Worm (Caenorhabditis elegans) whole organism, L4 larva: ENCODE data around the gene T10G3.3.

ENCODE experiments used
- D1046.2 ChIP-seq: fragments of 200-800 bp; sonication (Bioruptor generic); IDR thresholded peaks from 2 replicates; pipeline ENCODE4 v1.3.6; 2022; ENCODE audit warnings: missing genetic modification characterization, missing compliant biosample characterization
- Y105C5A.15 ChIP-seq: fragments of 200-800 bp; sonication (Bioruptor generic); IDR thresholded peaks from 2 replicates; pipeline ENCODE4 v1.3.6; 2022; ENCODE audit warnings: missing genetic modification characterization, missing compliant biosample characterization
- Y5F2A.4 ChIP-seq: fragments of 200-800 bp; sonication (Bioruptor generic); optimal IDR thresholded peaks from 2 replicates; lab custom pipeline; 2018; ENCODE audit warnings: mild to moderate bottlenecking, missing genetic modification characterization, missing compliant biosample characterization
- Y75B8A.6 ChIP-seq: fragments of 200-800 bp; sonication (Bioruptor generic); IDR thresholded peaks from 2 replicates; pipeline ENCODE4 v1.3.6; 2022; ENCODE audit warnings: missing genetic modification reagents, missing genetic modification characterization, missing compliant biosample characterization
- ZK337.2 ChIP-seq: fragments of 200-800 bp; sonication (Bioruptor generic); IDR thresholded peaks from 2 replicates; pipeline ENCODE4 v1.3.6; 2022; ENCODE audit warnings: missing genetic modification reagents, missing genetic modification characterization, missing compliant biosample characterization
- ZK546.5 ChIP-seq, 2 experiments: sonication (generic microtip); optimal IDR thresholded peaks; 2 replicates each; lab custom pipeline; 2017; ENCODE audit warnings: missing biosample characterization in 2 of 2, missing genetic modification characterization in 2 of 2
- arid-1 ChIP-seq: fragments of 200-800 bp; sonication (Bioruptor generic); conservative IDR thresholded peaks from 2 replicates; pipeline ENCODE4 v1.3.6; 2022; ENCODE audit warnings: missing genetic modification reagents, missing genetic modification characterization, missing compliant biosample characterization
- ceh-62 ChIP-seq: sonication (generic microtip); optimal IDR thresholded peaks from 2 replicates; lab custom pipeline; 2017; ENCODE audit warnings: missing biosample characterization, missing genetic modification characterization
- ctbp-1 ChIP-seq: fragments of 200-800 bp; sonication (Bioruptor generic); IDR thresholded peaks from 2 replicates; pipeline ENCODE4 v1.3.6; 2022; ENCODE audit warnings: missing genetic modification reagents, missing genetic modification characterization, missing compliant biosample characterization
- daf-12 ChIP-seq: fragments of 150-350 bp; optimal IDR thresholded peaks from 2 replicates; lab custom pipeline; 2014; ENCODE audit warnings: missing biosample characterization, missing genetic modification reagents, missing genetic modification characterization
- daf-8 ChIP-seq: fragments of 200-800 bp; sonication (Bioruptor generic); IDR thresholded peaks from 2 replicates; pipeline ENCODE4 v1.3.6; 2022; ENCODE audit warnings: missing genetic modification characterization, missing compliant biosample characterization
- egl-27 ChIP-seq: sonication (generic microtip); optimal IDR thresholded peaks from 3 replicates; lab custom pipeline; 2017; ENCODE audit warnings: missing biosample characterization, missing genetic modification reagents, missing genetic modification characterization
- gei-8 ChIP-seq: fragments of 200-800 bp; sonication (Bioruptor generic); optimal IDR thresholded peaks from 2 replicates; lab custom pipeline; 2018; ENCODE audit warnings: mild to moderate bottlenecking, missing genetic modification characterization, missing compliant biosample characterization
- hif-1 ChIP-seq, 2 experiments: sonication (generic microtip); optimal IDR thresholded peaks; 2 replicates each; lab custom pipeline; 2016 to 2017; ENCODE audit warnings: missing compliant biosample characterization in 2 of 2, missing genetic modification characterization in 2 of 2, missing genetic modification reagents in 2 of 2, missing genotype in 2 of 2, mild to moderate bottlenecking in 1 of 2
- hlh-11 ChIP-seq: fragments of 200-800 bp; sonication (Bioruptor generic); optimal IDR thresholded peaks from 2 replicates; lab custom pipeline; 2018; ENCODE audit warnings: mild to moderate bottlenecking, missing genetic modification characterization, missing compliant biosample characterization
- hmg-1.1 ChIP-seq: fragments of 200-800 bp; sonication (Bioruptor generic); IDR thresholded peaks from 2 replicates; pipeline ENCODE4 v1.3.6; 2022; ENCODE audit warnings: missing genetic modification reagents, missing genetic modification characterization, missing compliant biosample characterization
- lin-13 ChIP-seq: fragments of 150-350 bp; optimal IDR thresholded peaks from 2 replicates; lab custom pipeline; 2014; ENCODE audit warnings: missing biosample characterization, missing genetic modification reagents, missing genetic modification characterization
- lir-3 ChIP-seq: sonication (generic microtip); optimal IDR thresholded peaks from 2 replicates; lab custom pipeline; 2016; ENCODE audit warnings: mild to moderate bottlenecking, missing genetic modification characterization, missing compliant biosample characterization
- madf-5 ChIP-seq, 2 experiments: fragments of 200-800 bp; sonication (Bioruptor generic); IDR thresholded peaks; 2 replicates each; pipeline ENCODE4 v1.3.6; 2022; ENCODE audit warnings: missing compliant biosample characterization in 2 of 2, missing genetic modification characterization in 2 of 2
- madf-9 ChIP-seq: fragments of 200-800 bp; sonication (Bioruptor generic); conservative IDR thresholded peaks from 2 replicates; pipeline ENCODE4 v1.3.6; 2022; ENCODE audit warnings: missing genetic modification reagents, missing genetic modification characterization, missing compliant biosample characterization
- mes-2 ChIP-seq: sonication (generic microtip); optimal IDR thresholded peaks from 2 replicates; lab custom pipeline; 2016; ENCODE audit warnings: missing genotype, mild to moderate bottlenecking, missing genetic modification characterization, missing compliant biosample characterization; ENCODE audit not compliant: poor library complexity, severe bottlenecking
- mxl-2 ChIP-seq: fragments of 200-800 bp; sonication (Bioruptor generic); conservative IDR thresholded peaks from 2 replicates; pipeline ENCODE4 v1.3.6; 2022; ENCODE audit warnings: missing genetic modification reagents, missing genetic modification characterization, missing compliant biosample characterization
- nhr-102 ChIP-seq: sonication (generic microtip); optimal IDR thresholded peaks from 2 replicates; lab custom pipeline; 2016; ENCODE audit warnings: mild to moderate bottlenecking, missing genetic modification characterization, moderate library complexity, missing compliant biosample characterization
- nhr-11 ChIP-seq: fragments of 150-350 bp; optimal IDR thresholded peaks from 2 replicates; lab custom pipeline; 2014; ENCODE audit warnings: missing biosample characterization, missing genetic modification characterization
- nhr-237 ChIP-seq: sonication (generic microtip); optimal IDR thresholded peaks from 2 replicates; lab custom pipeline; 2017; ENCODE audit warnings: missing biosample characterization, missing genetic modification characterization
- nhr-42 ChIP-seq: fragments of 200-800 bp; sonication (Bioruptor generic); IDR thresholded peaks from 2 replicates; pipeline ENCODE4 v1.3.6; 2022; ENCODE audit warnings: missing genetic modification characterization, missing compliant biosample characterization
- nhr-76 ChIP-seq: fragments of 150-350 bp; optimal IDR thresholded peaks from 2 replicates; lab custom pipeline; 2014; ENCODE audit warnings: missing biosample characterization, missing genetic modification characterization
- pha-4 ChIP-seq, 2 experiments: fragments of 150-350 bp in 1 of 2; fragments of 200-800 bp in 1 of 2; sonication (Bioruptor generic) in 1 of 2; IDR thresholded peaks in 1 of 2; optimal IDR thresholded peaks in 1 of 2; 2 replicates each; pipeline versions ENCODE4 v1.3.6 to Lab custom; 2014 to 2022; ENCODE audit warnings: missing genetic modification characterization in 2 of 2, missing genetic modification reagents in 2 of 2, missing biosample characterization in 1 of 2, missing compliant biosample characterization in 1 of 2
- php-3 ChIP-seq: fragments of 200-800 bp; sonication (Bioruptor generic); IDR thresholded peaks from 2 replicates; pipeline ENCODE4 v1.3.6; 2022; ENCODE audit warnings: missing genetic modification reagents, missing genetic modification characterization, missing compliant biosample characterization
- pqm-1 ChIP-seq: sonication (generic microtip); optimal IDR thresholded peaks from 2 replicates; lab custom pipeline; 2017; ENCODE audit warnings: missing biosample characterization, missing genetic modification characterization
- rbr-2 ChIP-seq: sonication (generic microtip); optimal IDR thresholded peaks from 2 replicates; lab custom pipeline; 2016; ENCODE audit warnings: missing genotype, missing genetic modification characterization, missing compliant biosample characterization
- sdz-12 ChIP-seq: fragments of 200-800 bp; sonication (Bioruptor generic); optimal IDR thresholded peaks from 2 replicates; lab custom pipeline; 2018; ENCODE audit warnings: mild to moderate bottlenecking, missing genetic modification characterization, missing compliant biosample characterization
- skn-1 ChIP-seq: fragments of 150-350 bp; optimal IDR thresholded peaks from 2 replicates; lab custom pipeline; 2014; ENCODE audit warnings: missing biosample characterization, missing genetic modification characterization
- snpc-4 ChIP-seq: fragments of 150-350 bp; optimal IDR thresholded peaks from 2 replicates; lab custom pipeline; 2014; ENCODE audit warnings: missing biosample characterization, missing genetic modification characterization
- unc-62 ChIP-seq, 3 experiments: fragments of 150-350 bp in 1 of 3; sonication (generic microtip); optimal IDR thresholded peaks in 2 of 3; peaks in 1 of 3; 1 replicate in 1 of 3; 2 replicates in 2 of 3; lab custom pipeline; 2014 to 2017; ENCODE audit warnings: missing biosample characterization in 3 of 3, missing genetic modification characterization in 3 of 3, missing genetic modification reagents in 3 of 3, missing genotype in 1 of 3
- zfp-2 ChIP-seq: sonication (generic microtip); optimal IDR thresholded peaks from 2 replicates; lab custom pipeline; 2016; ENCODE audit warnings: mild to moderate bottlenecking, missing genetic modification characterization, missing compliant biosample characterization
- zfp-3 ChIP-seq: fragments of 200-800 bp; sonication (Bioruptor generic); conservative IDR thresholded peaks from 2 replicates; pipeline ENCODE4 v1.3.6; 2022; ENCODE audit warnings: missing genetic modification reagents, missing genetic modification characterization, missing compliant biosample characterization
- zip-11 ChIP-seq: fragments of 200-800 bp; sonication (Bioruptor generic); IDR thresholded peaks from 2 replicates; pipeline ENCODE4 v1.3.6; 2022; ENCODE audit warnings: missing genetic modification characterization, missing compliant biosample characterization
- ztf-7 ChIP-seq: fragments of 150-350 bp; optimal IDR thresholded peaks from 2 replicates; lab custom pipeline; 2014; ENCODE audit warnings: missing biosample characterization, missing genetic modification characterization

Gene T10G3.3

DNA sequence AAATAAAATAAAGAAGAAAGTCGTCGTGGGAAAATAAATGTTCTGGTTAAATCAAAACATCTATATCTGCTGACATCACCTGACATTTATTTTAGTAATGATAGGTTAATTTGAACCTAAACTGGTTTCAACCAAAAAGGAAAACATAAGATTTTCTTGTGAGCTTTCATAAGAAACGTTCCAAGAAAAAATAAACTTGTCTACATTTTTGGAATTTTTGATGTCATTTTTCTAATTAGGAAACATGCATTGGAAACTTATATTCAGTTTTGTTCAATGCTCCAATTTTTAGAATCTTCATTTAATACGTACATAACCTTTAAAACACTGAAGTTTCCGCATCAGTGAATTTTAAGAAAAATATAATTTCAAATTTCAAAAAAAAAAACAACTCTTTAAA, 4.3 kb downstream of the T10G3.3 start:
- TF ChIP-seq sdz-12 (GFP tag; lab: Kevin White, UChicago) = no peak
- TF ChIP-seq nhr-11 (tag; lab: Kevin White, UChicago) = no peak
- TF ChIP-seq gei-8 = no peak
- no peak for TF ChIP-seq zfp-2 (tag; lab: Kevin White, UChicago)
- no peak for TF ChIP-seq daf-12
- TF ChIP-seq Y75B8A.6 = no peak
- TF ChIP-seq mxl-2 (GFP tag; lab: Robert Waterston, UW) = no peak
- no peak for TF ChIP-seq hmg-1.1 (GFP tag; lab: Robert Waterston, UW)
- no peak for TF ChIP-seq ZK546.5 (tag; optimal IDR thresholded peaks at IDR 0.05; lab: Kevin White, UChicago)
- TF ChIP-seq zfp-3 = no peak
- no peak for TF ChIP-seq lin-13 (GFP tag; lab: Kevin White, UChicago)
- no peak for TF ChIP-seq ceh-62 (tag; lab: Kevin White, UChicago)
- TF ChIP-seq hif-1 (tag; optimal IDR thresholded peaks at IDR 0.05; lab: Kevin White, UChicago) = no peak
- TF ChIP-seq unc-62 (GFP tag; optimal IDR thresholded peaks at IDR 0.05 in 1 of 2; lab: Kevin White, UChicago) = no peak
- TF ChIP-seq unc-62 (tag; optimal IDR thresholded peaks at IDR 0.05; lab: Kevin White, UChicago) = no peak
- no peak for TF ChIP-seq zip-11 (GFP tag; lab: Robert Waterston, UW)

DNA sequence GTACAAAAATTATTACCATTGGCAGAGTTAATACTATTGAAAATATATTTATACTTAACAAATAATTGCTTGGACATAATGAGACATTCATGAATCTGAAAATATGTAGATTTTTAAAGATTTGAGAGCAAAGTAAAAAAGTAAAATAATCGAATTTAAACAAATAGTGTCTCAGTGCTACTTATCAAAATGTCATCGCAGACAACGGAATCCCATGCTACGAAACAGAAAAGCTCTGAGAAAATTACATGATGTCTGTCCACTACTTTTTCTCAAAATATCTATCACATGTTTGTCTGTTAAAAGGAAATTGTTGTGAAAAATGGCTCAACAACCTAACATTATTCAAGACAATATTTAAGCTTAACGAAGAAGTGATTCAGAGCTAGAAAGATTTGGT, 5.7 kb downstream of the T10G3.3 start, which contains the start of gene T10G3.4:
Gene T10G3.4, minus strand, starts transcription at position 101 of the 400 bp plus-strand sequence.
- TF ChIP-seq madf-9 (GFP tag; lab: Robert Waterston, UW) = no peak
- no peak for TF ChIP-seq snpc-4 (tag; lab: Kevin White, UChicago)
- no peak for TF ChIP-seq ctbp-1 (GFP tag; lab: Robert Waterston, UW)
- no peak for TF ChIP-seq nhr-76 (tag; lab: Kevin White, UChicago)
- no peak for TF ChIP-seq gei-8
- no peak for TF ChIP-seq daf-12
- no peak for TF ChIP-seq nhr-237

DNA sequence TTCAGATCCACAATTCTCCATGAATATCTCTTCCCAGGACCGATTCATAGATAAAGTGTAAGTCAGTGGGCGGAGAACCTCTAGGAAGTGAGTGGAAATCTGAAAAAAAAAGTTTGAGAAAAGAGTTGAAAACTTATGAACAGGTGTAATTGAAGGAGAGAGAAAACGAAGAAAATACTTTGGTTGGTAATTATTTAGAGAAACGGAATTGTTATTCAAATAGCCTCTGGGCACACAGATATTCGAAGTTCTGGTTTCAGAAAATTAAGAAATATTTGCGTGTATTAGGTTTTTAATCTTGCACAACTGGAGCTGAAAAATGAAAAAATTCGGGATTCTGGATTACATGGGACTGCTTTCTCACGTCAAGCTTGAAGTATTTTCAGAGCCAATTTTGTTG, 10.2 kb downstream of the T10G3.3 start, which contains the start of gene T10G3.2:
Gene T10G3.2, minus strand, starts transcription at position 101 of the 400 bp plus-strand sequence.
- no peak for TF ChIP-seq nhr-42 (GFP tag; lab: Robert Waterston, UW)
- TF ChIP-seq daf-8 = no peak
- TF ChIP-seq hlh-11 = no peak
- TF ChIP-seq D1046.2 (GFP tag; lab: Robert Waterston, UW) = no peak
- TF ChIP-seq mes-2 = no peak
- no peak for TF ChIP-seq Y105C5A.15 (GFP tag; lab: Robert Waterston, UW)
- no peak for TF ChIP-seq lir-3 (tag; lab: Kevin White, UChicago)
- TF ChIP-seq egl-27 (tag; lab: Kevin White, UChicago) = no peak
- no peak for TF ChIP-seq Y5F2A.4
- TF ChIP-seq daf-12 = no peak
- TF ChIP-seq php-3 = no peak
- TF ChIP-seq ZK337.2 (GFP tag; lab: Robert Waterston, UW) = no peak
- no peak for TF ChIP-seq pha-4 (GFP tag; IDR thresholded peaks at IDR 0.05; lab: Robert Waterston, UW)
- no peak for TF ChIP-seq pha-4 (tag; optimal IDR thresholded peaks at IDR 0.05; lab: Kevin White, UChicago)
- TF ChIP-seq arid-1 (GFP tag; lab: Robert Waterston, UW) = no peak
- TF ChIP-seq rbr-2 = no peak
- no peak for TF ChIP-seq pqm-1 (tag; lab: Kevin White, UChicago)
- TF ChIP-seq, all 104 proteins: peak for 0

ce11 chrV:13476350-13476749, 13.6 kb downstream of the T10G3.3 start, which contains the start of gene T10G3.8:
Gene T10G3.8 (minus strand): TSS chrV:13476450.
- TF ChIP-seq ztf-7 (no peak), php-3 (no peak), skn-1 (no peak), lir-3 (tag; lab: Kevin White, UChicago) (no peak), nhr-102 (tag; lab: Kevin White, UChicago) (no peak), madf-5 (GFP tag; IDR thresholded peaks at IDR 0.05; lab: Robert Waterston, UW) (no peak)
